Worm (Caenorhabditis elegans): ENCODE data around the gene srh-269.

srh-269 gene

ce11 chrV:16600623-16601022 is 8.8 kb upstream of the srh-269 start, which contains the start of gene T03E6.9:
T03E6.9 (minus strand) TSS chrV:16600723.
- TF ChIP-seq alr-1 (tag; optimal IDR thresholded peaks at IDR 0.05): no peak
- no peak for TF ChIP-seq unc-55 (GFP tag; optimal IDR thresholded peaks at IDR 0.05)
- TF ChIP-seq ztf-11 (tag; optimal IDR thresholded peaks at IDR 0.05): no peak
- TF ChIP-seq sem-4 (tag; optimal IDR thresholded peaks at IDR 0.05): no peak
- TF ChIP-seq sma-3 (GFP tag; optimal IDR thresholded peaks at IDR 0.05): no peak
- no peak for TF ChIP-seq zag-1 (tag; optimal IDR thresholded peaks at IDR 0.05)
- TF ChIP-seq lin-13 (GFP tag; optimal IDR thresholded peaks at IDR 0.05): no peak
- no peak for TF ChIP-seq ama-1 (optimal IDR thresholded peaks at IDR 0.05)
- no peak for TF ChIP-seq ztf-1 (GFP tag; conservative IDR thresholded peaks at IDR 0.05)
- TF ChIP-seq blmp-1 (tag; optimal IDR thresholded peaks at IDR 0.05; ENCODE audit: insufficient read depth): no peak
- no peak for TF ChIP-seq lin-39 (tag; optimal IDR thresholded peaks at IDR 0.05)
- no peak for TF ChIP-seq Y55F3AM.14 (GFP tag; optimal IDR thresholded peaks at IDR 0.05)
- TF ChIP-seq lin-11 (tag; optimal IDR thresholded peaks at IDR 0.05): no peak
- no peak for TF ChIP-seq skn-1 (tag; optimal IDR thresholded peaks at IDR 0.05)
- TF ChIP-seq mbf-1 (tag; optimal IDR thresholded peaks at IDR 0.05): no peak
- no peak for TF ChIP-seq F13H6.1 (tag; optimal IDR thresholded peaks at IDR 0.05)
- no peak for TF ChIP-seq nhr-11 (tag; optimal IDR thresholded peaks at IDR 0.05)
- TF ChIP-seq ztf-4 (tag; optimal IDR thresholded peaks at IDR 0.05): no peak
- no peak for TF ChIP-seq mab-5 (tag; optimal IDR thresholded peaks at IDR 0.05)
- TF ChIP-seq dmd-4 (tag; optimal IDR thresholded peaks at IDR 0.05): no peak

- TF ChIP-seq ztf-1 (GFP tag; conservative IDR thresholded peaks at IDR 0.05) (no peak), elt-3 (tag; optimal IDR thresholded peaks at IDR 0.05) (no peak), nhr-25 (tag; optimal IDR thresholded peaks at IDR 0.05) (no peak), blmp-1 (tag; optimal IDR thresholded peaks at IDR 0.05; ENCODE audit: insufficient read depth) (no peak), snpc-4 (tag; optimal IDR thresholded peaks at IDR 0.05) (no peak), lin-13 (GFP tag; optimal IDR thresholded peaks at IDR 0.05) (no peak), skn-1 (tag; optimal IDR thresholded peaks at IDR 0.05) (no peak), F13H6.1 (tag; optimal IDR thresholded peaks at IDR 0.05) (no peak), nhr-11 (tag; optimal IDR thresholded peaks at IDR 0.05) (no peak), nhr-237 (tag; optimal IDR thresholded peaks at IDR 0.05) (no peak), nhr-23 (tag; optimal IDR thresholded peaks at IDR 0.05) (no peak)
Observed at ce11 chrV:16599835-16600234, 8.0 kb upstream of the srh-269 start.

- TF ChIP-seq lin-11 (tag; optimal IDR thresholded peaks at IDR 0.05) (no peak), ztf-1 (GFP tag; conservative IDR thresholded peaks at IDR 0.05) (no peak), Y55F3AM.14 (GFP tag; optimal IDR thresholded peaks at IDR 0.05) (no peak), lsy-2 (tag; optimal IDR thresholded peaks at IDR 0.05) (peak in 1 of 2 experiments; percentile 18), ztf-4 (tag; optimal IDR thresholded peaks at IDR 0.05) (no peak), ceh-82 (tag; optimal IDR thresholded peaks at IDR 0.05) (no peak), nhr-129 (tag; optimal IDR thresholded peaks at IDR 0.05) (peak; percentile 21), ztf-11 (tag; optimal IDR thresholded peaks at IDR 0.05) (no peak), ama-1 (optimal IDR thresholded peaks at IDR 0.05) (peak; percentile 29), nhr-237 (tag; optimal IDR thresholded peaks at IDR 0.05) (no peak), sma-3 (GFP tag; optimal IDR thresholded peaks at IDR 0.05) (no peak), sem-4 (tag; optimal IDR thresholded peaks at IDR 0.05) (no peak), mdl-1 (tag; optimal IDR thresholded peaks at IDR 0.05) (no peak), peb-1 (tag; optimal IDR thresholded peaks at IDR 0.05) (no peak), mab-5 (tag; optimal IDR thresholded peaks at IDR 0.05) (no peak), fos-1 (tag; optimal IDR thresholded peaks at IDR 0.05) (no peak), nhr-11 (tag; optimal IDR thresholded peaks at IDR 0.05) (no peak), F13H6.1 (tag; optimal IDR thresholded peaks at IDR 0.05) (no peak), aly-2 (tag; optimal IDR thresholded peaks at IDR 0.05) (no peak), snpc-4 (tag; optimal IDR thresholded peaks at IDR 0.05) (no peak), C34F6.9 (tag; optimal IDR thresholded peaks at IDR 0.05) (no peak), skn-1 (tag; optimal IDR thresholded peaks at IDR 0.05) (no peak), alr-1 (tag; optimal IDR thresholded peaks at IDR 0.05) (no peak), ceh-16 (tag; optimal IDR thresholded peaks at IDR 0.05) (no peak)
Observed at ce11 chrV:16598437-16598836, 6.6 kb upstream of the srh-269 start.

- TF ChIP-seq lin-39 (tag; optimal IDR thresholded peaks at IDR 0.05) (no peak), ztf-1 (GFP tag; conservative IDR thresholded peaks at IDR 0.05) (no peak), dmd-4 (tag; optimal IDR thresholded peaks at IDR 0.05) (no peak), nhr-21 (tag; optimal IDR thresholded peaks at IDR 0.05) (no peak), elt-3 (tag; optimal IDR thresholded peaks at IDR 0.05) (no peak), ztf-11 (tag; optimal IDR thresholded peaks at IDR 0.05) (no peak), mab-5 (tag; optimal IDR thresholded peaks at IDR 0.05) (no peak), R02D3.7 (tag; optimal IDR thresholded peaks at IDR 0.05) (no peak), unc-39 (tag; optimal IDR thresholded peaks at IDR 0.05) (no peak), lin-13 (GFP tag; optimal IDR thresholded peaks at IDR 0.05) (no peak), blmp-1 (tag; optimal IDR thresholded peaks at IDR 0.05; ENCODE audit: insufficient read depth) (no peak), ceh-82 (tag; optimal IDR thresholded peaks at IDR 0.05) (no peak)
Observed at ce11 chrV:16596102-16596501, 4.3 kb upstream of the srh-269 start.

Measured in whole organism, L2 larva.